Worm (Caenorhabditis elegans) whole organism, late embryonic: ENCODE results near the gene B0524.6.

Source experiments
- C08G9.2 ChIP-seq: sonication (generic microtip); optimal IDR thresholded peaks from 2 replicates; lab custom pipeline; 2016; ENCODE audit warnings: mild to moderate bottlenecking, missing genetic modification characterization, moderate library complexity, missing compliant biosample characterization
- C38D4.7 ChIP-seq: fragments of 200-800 bp; sonication (Bioruptor generic); optimal IDR thresholded peaks from 2 replicates; lab custom pipeline; 2018; ENCODE audit warnings: mild to moderate bottlenecking, missing genetic modification characterization, moderate library complexity, missing compliant biosample characterization
- F13H6.1 ChIP-seq: sonication (generic microtip); optimal IDR thresholded peaks from 2 replicates; lab custom pipeline; 2016; ENCODE audit warnings: missing genetic modification characterization, missing compliant biosample characterization
- K09A11.1 ChIP-seq: sonication (generic microtip); optimal IDR thresholded peaks from 2 replicates; lab custom pipeline; 2017; ENCODE audit warnings: antibody characterized with exemption, mild to moderate bottlenecking, missing genetic modification characterization, missing compliant biosample characterization; ENCODE audit not compliant: insufficient read depth
- ahr-1 ChIP-seq: sonication (generic microtip); optimal IDR thresholded peaks from 2 replicates; lab custom pipeline; 2016; ENCODE audit warnings: missing genetic modification characterization, missing compliant biosample characterization
- ama-1 ChIP-seq: fragments of 150-350 bp; optimal IDR thresholded peaks from 2 replicates; lab custom pipeline; 2014
- ceh-14 ChIP-seq: sonication (generic microtip); optimal IDR thresholded peaks from 2 replicates; lab custom pipeline; 2016; ENCODE audit warnings: missing genotype, missing genetic modification characterization, missing compliant biosample characterization
- ceh-18 ChIP-seq: sonication (generic microtip); optimal IDR thresholded peaks from 2 replicates; lab custom pipeline; 2016; ENCODE audit warnings: missing genetic modification characterization, missing compliant biosample characterization
- ceh-19 ChIP-seq: fragments of 200-800 bp; sonication (Bioruptor generic); optimal IDR thresholded peaks from 2 replicates; lab custom pipeline; 2018; ENCODE audit warnings: mild to moderate bottlenecking, missing genetic modification characterization, missing compliant biosample characterization
- ceh-2 ChIP-seq: sonication (generic microtip); optimal IDR thresholded peaks from 2 replicates; lab custom pipeline; 2016; ENCODE audit warnings: missing genotype, missing genetic modification characterization, missing compliant biosample characterization
- ceh-22 ChIP-seq: sonication (generic microtip); optimal IDR thresholded peaks from 2 replicates; lab custom pipeline; 2017; ENCODE audit warnings: missing biosample characterization, missing genetic modification characterization
- ceh-24 ChIP-seq: sonication (generic microtip); optimal IDR thresholded peaks from 2 replicates; lab custom pipeline; 2016; ENCODE audit warnings: mild to moderate bottlenecking, missing genetic modification characterization, missing compliant biosample characterization
- ceh-30 ChIP-seq: fragments of 150-350 bp; optimal IDR thresholded peaks from 2 replicates; lab custom pipeline; 2014; ENCODE audit warnings: missing biosample characterization, missing genetic modification characterization
- ceh-48 ChIP-seq: sonication (generic microtip); optimal IDR thresholded peaks from 2 replicates; lab custom pipeline; 2016; ENCODE audit warnings: missing genetic modification characterization, inconsistent platforms, missing compliant biosample characterization
- ceh-6 ChIP-seq: fragments of 200-800 bp; sonication (Bioruptor generic); optimal IDR thresholded peaks from 2 replicates; lab custom pipeline; 2018; ENCODE audit warnings: mild to moderate bottlenecking, missing genetic modification characterization, missing compliant biosample characterization
- che-1 ChIP-seq: sonication (generic microtip); optimal IDR thresholded peaks from 2 replicates; lab custom pipeline; 2016; ENCODE audit warnings: mild to moderate bottlenecking, missing genetic modification characterization, missing compliant biosample characterization
- dmd-4 ChIP-seq: sonication (generic microtip); optimal IDR thresholded peaks from 2 replicates; lab custom pipeline; 2016; ENCODE audit warnings: borderline replicate concordance, missing genetic modification characterization, missing compliant biosample characterization
- dve-1 ChIP-seq: sonication (generic microtip); optimal IDR thresholded peaks from 2 replicates; lab custom pipeline; 2017; ENCODE audit warnings: antibody characterized with exemption, mild to moderate bottlenecking, missing genetic modification characterization, missing compliant biosample characterization
- elt-4 ChIP-seq: sonication (generic microtip); optimal IDR thresholded peaks from 2 replicates; lab custom pipeline; 2016; ENCODE audit warnings: missing genetic modification characterization, missing compliant biosample characterization
- eyg-1 ChIP-seq: sonication (generic microtip); optimal IDR thresholded peaks from 2 replicates; lab custom pipeline; 2016; ENCODE audit warnings: missing genotype, missing genetic modification characterization, missing compliant biosample characterization
- fax-1 ChIP-seq: sonication (generic microtip); optimal IDR thresholded peaks from 2 replicates; lab custom pipeline; 2016; ENCODE audit warnings: missing genotype, missing genetic modification characterization, missing compliant biosample characterization
- fkh-10 ChIP-seq: fragments of 150-350 bp; optimal IDR thresholded peaks from 2 replicates; lab custom pipeline; 2014; ENCODE audit warnings: missing biosample characterization, missing genetic modification reagents, missing genetic modification characterization
- fkh-6 ChIP-seq: sonication (generic microtip); optimal IDR thresholded peaks from 2 replicates; lab custom pipeline; 2016; ENCODE audit warnings: missing genetic modification characterization, missing compliant biosample characterization
- gmeb-2 ChIP-seq: sonication (generic microtip); optimal IDR thresholded peaks from 2 replicates; lab custom pipeline; 2016; ENCODE audit warnings: missing genetic modification characterization, inconsistent platforms, missing compliant biosample characterization
- hlh-13 ChIP-seq: fragments of 200-800 bp; sonication (Bioruptor generic); optimal IDR thresholded peaks from 2 replicates; lab custom pipeline; 2018; ENCODE audit warnings: mild to moderate bottlenecking, missing genetic modification characterization, missing compliant biosample characterization
- hlh-15 ChIP-seq: sonication (generic microtip); optimal IDR thresholded peaks from 2 replicates; lab custom pipeline; 2016; ENCODE audit warnings: missing genetic modification characterization, missing compliant biosample characterization
- hlh-6 ChIP-seq: sonication (generic microtip); optimal IDR thresholded peaks from 2 replicates; lab custom pipeline; 2016; ENCODE audit warnings: missing genotype, missing genetic modification characterization, missing compliant biosample characterization
- hlh-8 ChIP-seq: sonication (generic microtip); optimal IDR thresholded peaks from 2 replicates; lab custom pipeline; 2016; ENCODE audit warnings: missing genotype, missing genetic modification characterization, missing compliant biosample characterization
- lim-6 ChIP-seq: sonication (generic microtip); optimal IDR thresholded peaks from 2 replicates; lab custom pipeline; 2016; ENCODE audit warnings: missing genetic modification characterization, missing compliant biosample characterization
- lin-11 ChIP-seq: fragments of 200-800 bp; sonication (Bioruptor generic); optimal IDR thresholded peaks from 2 replicates; lab custom pipeline; 2018; ENCODE audit warnings: mild to moderate bottlenecking, missing genetic modification characterization, missing compliant biosample characterization
- madf-2 ChIP-seq: sonication (generic microtip); optimal IDR thresholded peaks from 2 replicates; lab custom pipeline; 2017; ENCODE audit warnings: missing genetic modification characterization, missing compliant biosample characterization
- mec-3 ChIP-seq: sonication (generic microtip); optimal IDR thresholded peaks from 2 replicates; lab custom pipeline; 2016; ENCODE audit warnings: borderline replicate concordance, missing genetic modification characterization, missing compliant biosample characterization
- nfya-1 ChIP-seq: sonication (generic microtip); optimal IDR thresholded peaks from 2 replicates; lab custom pipeline; 2017; ENCODE audit warnings: missing genetic modification characterization, mild to moderate bottlenecking, missing compliant biosample characterization, antibody characterized with exemption, moderate library complexity
- nhr-11 ChIP-seq: fragments of 150-350 bp; optimal IDR thresholded peaks from 2 replicates; lab custom pipeline; 2014; ENCODE audit warnings: missing biosample characterization, missing genetic modification characterization
- npax-4 ChIP-seq: sonication (generic microtip); optimal IDR thresholded peaks from 2 replicates; lab custom pipeline; 2016; ENCODE audit warnings: missing genetic modification characterization, missing compliant biosample characterization
- pag-3 ChIP-seq: sonication (generic microtip); optimal IDR thresholded peaks from 2 replicates; lab custom pipeline; 2016; ENCODE audit warnings: missing compliant biosample characterization, missing genetic modification characterization, borderline replicate concordance
- pat-9 ChIP-seq: fragments of 200-800 bp; sonication (Bioruptor generic); optimal IDR thresholded peaks from 2 replicates; lab custom pipeline; 2018; ENCODE audit warnings: mild to moderate bottlenecking, missing genetic modification characterization, moderate library complexity, missing compliant biosample characterization
- pax-1 ChIP-seq: fragments of 150-350 bp; optimal IDR thresholded peaks from 2 replicates; lab custom pipeline; 2014; ENCODE audit warnings: missing biosample characterization, missing genetic modification characterization
- pha-2 ChIP-seq: sonication (generic microtip); optimal IDR thresholded peaks from 2 replicates; lab custom pipeline; 2017; ENCODE audit warnings: mild to moderate bottlenecking, missing genetic modification characterization, missing compliant biosample characterization
- pha-4 ChIP-seq: fragments of 150-350 bp; optimal IDR thresholded peaks from 2 replicates; lab custom pipeline; 2018; ENCODE audit warnings: missing biosample characterization, missing genetic modification reagents, missing genetic modification characterization
- pros-1 ChIP-seq: fragments of 150-350 bp; optimal IDR thresholded peaks from 2 replicates; lab custom pipeline; 2014; ENCODE audit warnings: missing biosample characterization, missing genetic modification reagents, missing genetic modification characterization
- ref-2 ChIP-seq: sonication (generic microtip); optimal IDR thresholded peaks from 2 replicates; lab custom pipeline; 2016; ENCODE audit warnings: missing genetic modification characterization, missing compliant biosample characterization
- sdc-2 ChIP-seq: sonication (generic microtip); optimal IDR thresholded peaks from 2 replicates; lab custom pipeline; 2016; ENCODE audit warnings: missing genotype, missing genetic modification characterization, missing compliant biosample characterization
- sox-4 ChIP-seq: sonication (generic microtip); optimal IDR thresholded peaks from 2 replicates; lab custom pipeline; 2017; ENCODE audit warnings: mild to moderate bottlenecking, missing genetic modification characterization, inconsistent platforms, missing compliant biosample characterization
- syd-9 ChIP-seq: sonication (generic microtip); optimal IDR thresholded peaks from 2 replicates; lab custom pipeline; 2016; ENCODE audit warnings: mild to moderate bottlenecking, missing genetic modification characterization, moderate library complexity, missing compliant biosample characterization
- tbx-2 ChIP-seq: sonication (generic microtip); optimal IDR thresholded peaks from 2 replicates; lab custom pipeline; 2016; ENCODE audit warnings: missing genetic modification characterization, missing compliant biosample characterization
- tbx-7 ChIP-seq: sonication (generic microtip); optimal IDR thresholded peaks from 2 replicates; lab custom pipeline; 2016; ENCODE audit warnings: missing genotype, missing genetic modification characterization, missing compliant biosample characterization
- unc-3 ChIP-seq, 2 experiments: fragments of 200-800 bp in 1 of 2; sonication (Bioruptor generic) in 1 of 2; sonication (generic microtip) in 1 of 2; conservative IDR thresholded peaks in 1 of 2; optimal IDR thresholded peaks in 1 of 2; 2 replicates each; pipeline versions ENCODE4 v1.3.6 to Lab custom; 2016 to 2022; ENCODE audit warnings: missing compliant biosample characterization in 2 of 2, missing genetic modification characterization in 2 of 2, missing genetic modification reagents in 1 of 2
- unc-42 ChIP-seq: sonication (generic microtip); optimal IDR thresholded peaks from 2 replicates; lab custom pipeline; 2016; ENCODE audit warnings: missing genotype, missing genetic modification characterization, missing compliant biosample characterization
- unc-55 ChIP-seq: sonication (generic microtip); optimal IDR thresholded peaks from 2 replicates; lab custom pipeline; 2017; ENCODE audit warnings: missing biosample characterization, missing genetic modification reagents, missing genetic modification characterization
- unc-86 ChIP-seq: sonication (generic microtip); optimal IDR thresholded peaks from 2 replicates; lab custom pipeline; 2016; ENCODE audit warnings: missing genetic modification characterization, missing compliant biosample characterization
- zip-5 ChIP-seq: sonication (generic microtip); optimal IDR thresholded peaks from 2 replicates; lab custom pipeline; 2016; ENCODE audit warnings: missing genetic modification characterization, missing compliant biosample characterization
- ztf-16 ChIP-seq: sonication (generic microtip); optimal IDR thresholded peaks from 2 replicates; lab custom pipeline; 2017; ENCODE audit warnings: missing genetic modification characterization, missing compliant biosample characterization

Gene B0524.6

DNA sequence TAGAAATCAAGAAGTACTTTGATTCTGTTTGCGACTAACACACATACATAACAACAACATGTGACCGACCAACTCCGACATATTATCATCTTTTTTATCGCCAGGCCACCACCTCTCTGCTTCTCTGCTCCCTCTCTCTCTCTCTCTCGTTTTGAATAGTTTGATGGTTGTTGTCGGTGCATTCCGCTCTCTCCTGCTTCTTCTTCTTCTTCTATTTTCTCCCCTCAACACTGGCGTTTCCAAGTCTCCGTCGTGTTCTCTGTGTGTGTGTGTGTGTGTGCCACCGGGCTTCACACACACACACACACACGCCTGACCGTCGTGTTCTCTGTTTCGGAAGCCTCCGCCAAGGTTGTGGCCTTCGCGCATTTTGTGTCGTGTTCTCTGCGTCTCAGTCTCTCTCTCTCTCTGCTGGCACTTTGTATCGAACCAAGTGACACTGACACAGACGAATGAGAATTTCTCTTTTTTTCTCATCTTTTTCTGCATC, 19.7 kb upstream of the B0524.6 start:
- TF ChIP-seq pat-9 = peak; percentile 44
- no peak for TF ChIP-seq C38D4.7
- peak; percentile 73 for TF ChIP-seq hlh-8 (tag; lab: Kevin White, UChicago)
- TF ChIP-seq hlh-6 (tag; lab: Kevin White, UChicago) = no peak
- no peak for TF ChIP-seq unc-3 (GFP tag; conservative IDR thresholded peaks at IDR 0.05; lab: Robert Waterston, UW)
- peak; percentile 72 for TF ChIP-seq unc-3 (tag; optimal IDR thresholded peaks at IDR 0.05; lab: Kevin White, UChicago)
- no peak for TF ChIP-seq nhr-11
- peak; percentile 64 for TF ChIP-seq unc-42 (tag; lab: Kevin White, UChicago)
- TF ChIP-seq madf-2 (tag; lab: Kevin White, UChicago) = peak; percentile 60
- no peak for TF ChIP-seq ceh-22
- peak; percentile 96 for TF ChIP-seq nfya-1 (tag; lab: Kevin White, UChicago)
- TF ChIP-seq hlh-13 (GFP tag; lab: Kevin White, UChicago) = no peak
- TF ChIP-seq pax-1 (tag; lab: Kevin White, UChicago) = peak; percentile 85
- TF ChIP-seq ama-1 (lab: Kevin White, UChicago) = no peak
- TF ChIP-seq ceh-24 (tag; lab: Kevin White, UChicago) = no peak
- TF ChIP-seq ceh-6 = no peak
- peak; percentile 99 for TF ChIP-seq unc-55
- peak; percentile 64 for TF ChIP-seq syd-9
- TF ChIP-seq fkh-6 (tag; lab: Kevin White, UChicago) = no peak
- TF ChIP-seq K09A11.1 = peak; percentile 82
- no peak for TF ChIP-seq elt-4 (tag; lab: Kevin White, UChicago)
- peak; percentile 23 for TF ChIP-seq lin-11
- no peak for TF ChIP-seq ztf-16 (tag; lab: Kevin White, UChicago)
- TF ChIP-seq C08G9.2 (tag; lab: Kevin White, UChicago) = peak; percentile 66
- TF ChIP-seq lim-6 (tag; lab: Kevin White, UChicago) = no peak
- peak; percentile 98 for TF ChIP-seq ceh-18 (tag; lab: Kevin White, UChicago)
- no peak for TF ChIP-seq mec-3 (tag; lab: Kevin White, UChicago)
- no peak for TF ChIP-seq gmeb-2
- peak; percentile 92 for TF ChIP-seq dve-1 (tag; lab: Kevin White, UChicago)
- TF ChIP-seq sdc-2 (tag; lab: Kevin White, UChicago) = peak; percentile 25
- TF ChIP-seq ahr-1 (tag; lab: Kevin White, UChicago) = no peak
- TF ChIP-seq ref-2 (tag; lab: Kevin White, UChicago) = peak; percentile 94
- peak; percentile 50 for TF ChIP-seq pha-2 (tag; lab: Kevin White, UChicago)
- no peak for TF ChIP-seq pha-4 (tag; lab: Kevin White, UChicago)
- no peak for TF ChIP-seq npax-4 (tag; lab: Kevin White, UChicago)
- TF ChIP-seq ceh-30 = peak; percentile 78
- TF ChIP-seq che-1 (tag; lab: Kevin White, UChicago) = no peak
- TF ChIP-seq dmd-4 = peak; percentile 40
- peak; percentile 51 for TF ChIP-seq sox-4 (tag; lab: Kevin White, UChicago)
- TF ChIP-seq ceh-2 (tag; lab: Kevin White, UChicago) = peak; percentile 55
- peak; percentile 1 for TF ChIP-seq ceh-19 (GFP tag; lab: Kevin White, UChicago)
- peak; percentile 51 for TF ChIP-seq fax-1
- TF ChIP-seq pros-1 (tag; lab: Kevin White, UChicago) = peak; percentile 69
- peak; percentile 64 for TF ChIP-seq unc-86
- TF ChIP-seq eyg-1 = peak; percentile 51
- TF ChIP-seq pag-3 = peak; percentile 54
- no peak for TF ChIP-seq hlh-15 (tag; lab: Kevin White, UChicago)
- TF ChIP-seq ceh-48 (tag; lab: Kevin White, UChicago) = no peak
- TF ChIP-seq fkh-10 (GFP tag; lab: Kevin White, UChicago) = peak; percentile 1
- TF ChIP-seq tbx-7 (tag; lab: Kevin White, UChicago) = peak; percentile 41
- peak; percentile 95 for TF ChIP-seq F13H6.1 (tag; lab: Kevin White, UChicago)
- TF ChIP-seq tbx-2 (tag; lab: Kevin White, UChicago) = peak; percentile 97
- TF ChIP-seq ceh-14 (tag; lab: Kevin White, UChicago) = peak; percentile 66
- TF ChIP-seq zip-5 = peak; percentile 23
